Worm (Caenorhabditis elegans) whole organism, midembryonic: ENCODE results near the gene srb-6.

ENCODE experiments used
- T22C8.4 ChIP-seq: fragments of 200-800 bp; sonication (Bioruptor generic); IDR thresholded peaks from 2 replicates; pipeline ENCODE4 v1.3.6; 2022; ENCODE audit warnings: missing genetic modification characterization, missing compliant biosample characterization
- cog-1 ChIP-seq: sonication (generic microtip); optimal IDR thresholded peaks from 2 replicates; lab custom pipeline; 2016; ENCODE audit warnings: missing genetic modification characterization, missing compliant biosample characterization
- flt-1 ChIP-seq: fragments of 200-800 bp; sonication (Bioruptor generic); IDR thresholded peaks from 2 replicates; pipeline ENCODE4 v1.3.6; 2022; ENCODE audit warnings: missing genetic modification characterization, missing compliant biosample characterization
- klf-2 ChIP-seq: fragments of 200-800 bp; sonication (Bioruptor generic); conservative IDR thresholded peaks from 2 replicates; pipeline ENCODE4 v1.3.6; 2022; ENCODE audit warnings: missing genetic modification reagents, missing genetic modification characterization, missing compliant biosample characterization
- med-1 ChIP-seq: sonication (generic microtip); optimal IDR thresholded peaks from 2 replicates; lab custom pipeline; 2017; ENCODE audit warnings: missing genetic modification characterization, mild to moderate bottlenecking, missing compliant biosample characterization, antibody characterized with exemption, missing genetic modification reagents; ENCODE audit not compliant: insufficient read depth
- ref-1 ChIP-seq: fragments of 200-800 bp; sonication (Bioruptor generic); conservative IDR thresholded peaks from 2 replicates; pipeline ENCODE4 v1.3.6; 2022; ENCODE audit warnings: missing genetic modification reagents, missing genetic modification characterization, missing compliant biosample characterization
- tab-1 ChIP-seq: fragments of 200-800 bp; sonication (Bioruptor generic); IDR thresholded peaks from 2 replicates; pipeline ENCODE4 v1.3.6; 2022; ENCODE audit warnings: missing genetic modification characterization, missing compliant biosample characterization
- ztf-23 ChIP-seq: fragments of 200-800 bp; sonication (Bioruptor generic); IDR thresholded peaks from 2 replicates; pipeline ENCODE4 v1.3.6; 2022; ENCODE audit warnings: missing genetic modification reagents, missing genetic modification characterization, missing compliant biosample characterization
- ztf-29 ChIP-seq: fragments of 200-800 bp; sonication (Bioruptor generic); IDR thresholded peaks from 2 replicates; pipeline ENCODE4 v1.3.6; 2022; ENCODE audit warnings: missing genetic modification reagents, missing genetic modification characterization, missing compliant biosample characterization

The srb-6 gene

ce11 chrII:10202275-10202674, 7.6 kb downstream of the srb-6 start:
- TF ChIP-seq flt-1 (no peak), cog-1 (peak; percentile 54), klf-2 (GFP tag; lab: Robert Waterston, UW) (0 out of 2 replicates have a peak, but pooled peaks have one; percentile 26), ref-1 (GFP tag; lab: Robert Waterston, UW) (no peak), T22C8.4 (GFP tag; lab: Robert Waterston, UW) (no peak)

- TF ChIP-seq ztf-23 (GFP tag; lab: Robert Waterston, UW), result no peak
- no peak for TF ChIP-seq ref-1 (GFP tag; lab: Robert Waterston, UW)
- TF ChIP-seq cog-1, result no peak
- no peak for TF ChIP-seq flt-1
- no peak for TF ChIP-seq med-1 (GFP tag; lab: Kevin White, UChicago)
- no peak for TF ChIP-seq tab-1 (GFP tag; lab: Robert Waterston, UW)
- no peak for TF ChIP-seq klf-2 (GFP tag; lab: Robert Waterston, UW)
- no peak for TF ChIP-seq T22C8.4 (GFP tag; lab: Robert Waterston, UW)
- no peak for TF ChIP-seq ztf-29 (GFP tag; lab: Robert Waterston, UW)
Observed at ce11 chrII:10203067-10203466, 8.4 kb downstream of the srb-6 start.

ce11 chrII:10203765-10204164, 9.1 kb downstream of the srb-6 start:
- TF ChIP-seq med-1 (GFP tag; lab: Kevin White, UChicago) (no peak), tab-1 (GFP tag; lab: Robert Waterston, UW) (no peak), klf-2 (GFP tag; lab: Robert Waterston, UW) (no peak), ref-1 (GFP tag; lab: Robert Waterston, UW) (no peak), T22C8.4 (GFP tag; lab: Robert Waterston, UW) (no peak), ztf-29 (GFP tag; lab: Robert Waterston, UW) (no peak), cog-1 (no peak), flt-1 (no peak), ztf-23 (GFP tag; lab: Robert Waterston, UW) (no peak)

- TF ChIP-seq flt-1 (no peak), T22C8.4 (GFP tag; lab: Robert Waterston, UW) (no peak), med-1 (GFP tag; lab: Kevin White, UChicago) (no peak), ztf-23 (GFP tag; lab: Robert Waterston, UW) (no peak), cog-1 (no peak), tab-1 (GFP tag; lab: Robert Waterston, UW) (no peak), ref-1 (GFP tag; lab: Robert Waterston, UW) (no peak), klf-2 (GFP tag; lab: Robert Waterston, UW) (no peak), ztf-29 (GFP tag; lab: Robert Waterston, UW) (no peak)
Observed at ce11 chrII:10204428-10205049, 9.8 kb downstream of the srb-6 start.

ce11 chrII:10206425-10206824, 11.7 kb downstream of the srb-6 start, which contains the start of gene T01E8.1:
T01E8.1 (plus strand) TSS chrII:10206725.
- TF ChIP-seq tab-1 (GFP tag; lab: Robert Waterston, UW) (no peak), cog-1 (no peak), flt-1 (no peak), klf-2 (GFP tag; lab: Robert Waterston, UW) (no peak), T22C8.4 (GFP tag; lab: Robert Waterston, UW) (no peak), ztf-23 (GFP tag; lab: Robert Waterston, UW) (no peak), med-1 (GFP tag; lab: Kevin White, UChicago) (no peak), ztf-29 (GFP tag; lab: Robert Waterston, UW) (no peak), ref-1 (GFP tag; lab: Robert Waterston, UW) (no peak)

ce11 chrII:10218171-10218570, 23.5 kb downstream of the srb-6 start, which contains the start of gene ref-1:
ref-1 (plus strand) TSS chrII:10218471.
- TF ChIP-seq ztf-29 (GFP tag; lab: Robert Waterston, UW) (no peak), ref-1 (GFP tag; lab: Robert Waterston, UW) (no peak), flt-1 (no peak), cog-1 (no peak), ztf-23 (GFP tag; lab: Robert Waterston, UW) (no peak), T22C8.4 (GFP tag; lab: Robert Waterston, UW) (no peak), med-1 (GFP tag; lab: Kevin White, UChicago) (no peak), klf-2 (GFP tag; lab: Robert Waterston, UW) (no peak), tab-1 (GFP tag; lab: Robert Waterston, UW) (no peak)

- no peak for TF ChIP-seq cog-1
- TF ChIP-seq klf-2 (GFP tag; lab: Robert Waterston, UW), result no peak
- no peak for TF ChIP-seq ztf-23 (GFP tag; lab: Robert Waterston, UW)
- TF ChIP-seq ztf-29 (GFP tag; lab: Robert Waterston, UW), result no peak
- TF ChIP-seq tab-1 (GFP tag; lab: Robert Waterston, UW), result no peak
- TF ChIP-seq T22C8.4 (GFP tag; lab: Robert Waterston, UW), result no peak
- no peak for TF ChIP-seq ref-1 (GFP tag; lab: Robert Waterston, UW)
- no peak for TF ChIP-seq flt-1
- TF ChIP-seq med-1 (GFP tag; lab: Kevin White, UChicago), result no peak
Observed at ce11 chrII:10220631-10221030, 25.9 kb downstream of the srb-6 start.

ce11 chrII:10221627-10222026, 26.9 kb downstream of the srb-6 start:
- TF ChIP-seq cog-1 (no peak), med-1 (GFP tag; lab: Kevin White, UChicago) (no peak), T22C8.4 (GFP tag; lab: Robert Waterston, UW) (no peak), tab-1 (GFP tag; lab: Robert Waterston, UW) (no peak), klf-2 (GFP tag; lab: Robert Waterston, UW) (no peak), ztf-23 (GFP tag; lab: Robert Waterston, UW) (no peak)

- TF ChIP-seq T22C8.4 (GFP tag; lab: Robert Waterston, UW) (no peak), ztf-23 (GFP tag; lab: Robert Waterston, UW) (no peak), ztf-29 (GFP tag; lab: Robert Waterston, UW) (no peak), tab-1 (GFP tag; lab: Robert Waterston, UW) (no peak)
Observed at ce11 chrII:10222577-10222976, 27.9 kb downstream of the srb-6 start, which contains the start of gene plc-3. plc-3 (plus strand) TSS chrII:10222877.
